Worm (Caenorhabditis elegans) whole organism, L2 larva: ENCODE measurements around the gene mrpl-45.

Experiments
- ama-1 ChIP-seq: fragments of 150-350 bp; optimal IDR thresholded peaks from 2 replicates; lab custom pipeline; 2018; ENCODE audit warnings: inconsistent platforms
- egl-27 ChIP-seq: sonication (generic microtip); optimal IDR thresholded peaks from 3 replicates; lab custom pipeline; 2017; ENCODE audit warnings: missing biosample characterization, missing genetic modification reagents, missing genetic modification characterization
- lin-39 ChIP-seq: fragments of 150-350 bp; optimal IDR thresholded peaks from 2 replicates; lab custom pipeline; 2014; ENCODE audit warnings: missing biosample characterization, missing genetic modification reagents, missing genetic modification characterization
- unc-62 ChIP-seq: fragments of 150-350 bp; optimal IDR thresholded peaks from 2 replicates; lab custom pipeline; 2014; ENCODE audit warnings: missing biosample characterization, missing genetic modification reagents, missing genetic modification characterization

DNA sequence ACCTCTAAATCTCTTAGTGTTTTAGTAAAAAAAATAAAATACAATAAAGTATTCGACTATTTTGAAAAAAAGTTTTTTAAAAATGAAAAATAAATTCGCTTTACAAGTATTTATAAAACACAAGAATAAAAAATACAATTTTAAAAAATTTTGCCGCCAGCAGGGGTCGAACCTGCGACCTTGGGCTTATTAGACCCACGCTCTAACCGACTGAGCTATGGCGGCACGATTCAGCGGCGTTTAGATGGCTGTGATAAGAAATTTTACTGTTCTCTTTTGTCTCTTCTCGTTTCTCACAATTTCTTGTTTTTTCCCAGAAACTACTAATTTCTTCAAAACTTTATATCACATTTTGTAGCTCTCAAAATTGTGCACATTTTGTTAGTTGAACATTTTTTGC, 38.6 kb downstream of the mrpl-45 start:
- TF ChIP-seq lin-39 (tag; lab: Kevin White, UChicago) (no peak), egl-27 (tag; lab: Kevin White, UChicago) (no peak), unc-62 (GFP tag; lab: Kevin White, UChicago) (no peak), ama-1 (lab: Kevin White, UChicago) (no peak)
